Worm (Caenorhabditis elegans) whole organism, young adult: ENCODE results near the gene lido-8.

ENCODE experiments used
- aptf-2 ChIP-seq: fragments of 200-800 bp; sonication (Bioruptor generic); conservative IDR thresholded peaks from 2 replicates; pipeline ENCODE4 v1.3.6; 2022; ENCODE audit warnings: missing genetic modification reagents, missing genetic modification characterization, missing compliant biosample characterization
- him-1 ChIP-seq: sonication (generic microtip); optimal IDR thresholded peaks from 2 replicates; lab custom pipeline; 2016; ENCODE audit warnings: missing genotype, missing genetic modification reagents, missing genetic modification characterization, missing compliant biosample characterization
- lsy-27 ChIP-seq: sonication (generic microtip); optimal IDR thresholded peaks from 2 replicates; lab custom pipeline; 2017; ENCODE audit warnings: missing genetic modification characterization, mild to moderate bottlenecking, missing compliant biosample characterization, antibody characterized with exemption, missing genotype, borderline replicate concordance; ENCODE audit not compliant: insufficient read depth
- mel-28 ChIP-seq: sonication (generic microtip); optimal IDR thresholded peaks from 2 replicates; lab custom pipeline; 2016; ENCODE audit warnings: borderline replicate concordance, mild to moderate bottlenecking, missing genetic modification characterization, missing compliant biosample characterization
- pha-4 ChIP-seq: fragments of 150-350 bp; sonication (generic microtip); optimal IDR thresholded peaks from 2 replicates; lab custom pipeline; 2014; ENCODE audit warnings: missing biosample characterization, missing genetic modification reagents, missing genetic modification characterization
- unc-130 ChIP-seq: sonication (generic microtip); optimal IDR thresholded peaks from 2 replicates; lab custom pipeline; 2016; ENCODE audit warnings: missing genetic modification reagents, missing genetic modification characterization, missing compliant biosample characterization

DNA sequence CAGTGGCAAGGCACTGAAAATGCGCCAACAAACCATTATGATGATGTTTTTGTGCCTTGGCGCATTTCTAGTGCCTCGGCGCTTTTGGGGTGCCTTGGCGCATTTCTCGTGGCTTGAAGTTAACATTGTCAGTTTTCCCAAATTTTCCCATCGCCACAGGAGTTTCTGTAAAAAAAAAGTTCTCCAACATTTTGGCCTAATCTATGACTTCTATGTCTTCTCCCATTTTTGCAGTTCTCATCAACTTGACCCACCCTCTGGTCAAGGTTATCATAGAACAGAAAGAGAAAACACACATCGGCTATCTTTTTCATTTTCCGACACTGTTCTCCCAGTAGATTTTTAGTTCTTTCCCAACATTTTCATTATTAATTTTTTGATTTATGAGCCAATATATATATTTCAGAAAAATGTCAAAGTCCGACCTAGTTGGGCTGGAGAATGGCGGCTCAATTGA, 41.7 kb downstream of the lido-8 start, which contains the start of the genes B0454.26 and B0454.5:
- TF ChIP-seq mel-28 (tag; lab: Kevin White, UChicago) = no peak
- TF ChIP-seq him-1 (tag; lab: Kevin White, UChicago) = no peak
- TF ChIP-seq aptf-2 (GFP tag; lab: Robert Waterston, UW) = no peak
- no peak for TF ChIP-seq pha-4 (tag; lab: Kevin White, UChicago)
- TF ChIP-seq lsy-27 (tag; lab: Kevin White, UChicago) = no peak
- no peak for TF ChIP-seq unc-130 (GFP tag; lab: Kevin White, UChicago)
